Fruit fly (Drosophila melanogaster) whole organism, pupa: ENCODE measurements around the gene t-Grip91.

Experiments
- CG10348 ChIP-seq: fragments of 200-800 bp; sonication (Bioruptor generic); IDR thresholded peaks from 2 replicates; pipeline ENCODE4 v1.3.6; 2022; ENCODE audit warnings: missing biosample characterization, missing genetic modification characterization
- CG12605 ChIP-seq: fragments of 200-800 bp; sonication (Bioruptor generic); IDR thresholded peaks from 2 replicates; pipeline ENCODE4 v1.3.6; 2022; ENCODE audit warnings: missing biosample characterization, missing genetic modification characterization
- CG13204 ChIP-seq: fragments of 200-800 bp; sonication (Bioruptor generic); optimal IDR thresholded peaks from 2 replicates; lab custom pipeline; 2018; ENCODE audit warnings: missing biosample characterization, mild to moderate bottlenecking, missing genetic modification characterization, moderate library complexity
- CG14655 ChIP-seq: fragments of 200-800 bp; sonication (Bioruptor generic); optimal IDR thresholded peaks from 3 replicates; lab custom pipeline; 2017; ENCODE audit warnings: mild to moderate bottlenecking, missing biosample characterization, missing genetic modification reagents, missing genetic modification characterization
- CG15710 ChIP-seq: fragments of 200-800 bp; sonication (Bioruptor generic); optimal IDR thresholded peaks from 2 replicates; lab custom pipeline; 2018; ENCODE audit warnings: missing biosample characterization, mild to moderate bottlenecking, missing genetic modification characterization, moderate library complexity
- CG17806 ChIP-seq: fragments of 200-800 bp; sonication (Bioruptor generic); optimal IDR thresholded peaks from 2 replicates; lab custom pipeline; 2018; ENCODE audit warnings: missing biosample characterization, mild to moderate bottlenecking, missing genetic modification characterization, moderate library complexity
- CG32121 ChIP-seq: fragments of 200-800 bp; sonication (Bioruptor generic); IDR thresholded peaks from 2 replicates; pipeline ENCODE4 v1.3.6; 2022; ENCODE audit warnings: missing biosample characterization, missing genetic modification characterization
- CG34367 ChIP-seq: fragments of 200-800 bp; sonication (Bioruptor generic); optimal IDR thresholded peaks from 2 replicates; lab custom pipeline; 2018; ENCODE audit warnings: missing biosample characterization, mild to moderate bottlenecking, missing genetic modification characterization
- CG4496 ChIP-seq: fragments of 200-800 bp; sonication (Bioruptor generic); IDR thresholded peaks from 3 replicates; pipeline ENCODE4 v1.3.6; 2022; ENCODE audit warnings: missing biosample characterization, missing genetic modification characterization
- CG8159 ChIP-seq: fragments of 200-800 bp; sonication (Bioruptor generic); optimal IDR thresholded peaks from 3 replicates; lab custom pipeline; 2018; ENCODE audit warnings: missing biosample characterization, mild to moderate bottlenecking, missing genetic modification characterization, moderate library complexity
- CG8301 ChIP-seq: fragments of 200-800 bp; sonication (Bioruptor generic); optimal IDR thresholded peaks from 2 replicates; lab custom pipeline; 2018; ENCODE audit warnings: missing biosample characterization, mild to moderate bottlenecking, missing genetic modification characterization
- CG9948 ChIP-seq: fragments of 200-800 bp; sonication (Bioruptor generic); optimal IDR thresholded peaks from 2 replicates; lab custom pipeline; 2018; ENCODE audit warnings: missing biosample characterization, mild to moderate bottlenecking, missing genetic modification characterization, moderate library complexity
- D1 ChIP-seq: fragments of 200-800 bp; sonication (Bioruptor generic); optimal IDR thresholded peaks from 2 replicates; lab custom pipeline; 2018; ENCODE audit warnings: missing biosample characterization, mild to moderate bottlenecking, missing genetic modification characterization, moderate library complexity
- EcR ChIP-seq: fragments of 200-800 bp; sonication (Bioruptor generic); optimal IDR thresholded peaks from 3 replicates; lab custom pipeline; 2019; ENCODE audit warnings: missing biosample characterization, missing genetic modification characterization, mild to moderate bottlenecking, moderate library complexity, missing genetic modification reagents
- Ets98B ChIP-seq: fragments of 200-800 bp; sonication (Bioruptor generic); IDR thresholded peaks from 2 replicates; pipeline ENCODE4 v1.3.6; 2022; ENCODE audit warnings: missing biosample characterization, missing genetic modification characterization
- Pif1A ChIP-seq: fragments of 200-800 bp; sonication (Bioruptor generic); optimal IDR thresholded peaks from 3 replicates; lab custom pipeline; 2016; ENCODE audit warnings: missing biosample characterization, missing genetic modification characterization
- Pif1B ChIP-seq: fragments of 200-800 bp; sonication (Bioruptor generic); optimal IDR thresholded peaks from 3 replicates; lab custom pipeline; 2016; ENCODE audit warnings: missing biosample characterization, missing genetic modification characterization
- Snoo ChIP-seq: fragments of 200-800 bp; sonication (Bioruptor generic); optimal IDR thresholded peaks from 3 replicates; lab custom pipeline; 2017; ENCODE audit warnings: missing biosample characterization, mild to moderate bottlenecking, missing genetic modification characterization, inconsistent platforms
- fd96Ca ChIP-seq: fragments of 200-800 bp; sonication (Bioruptor generic); IDR thresholded peaks from 3 replicates; pipeline ENCODE4 v1.3.6; 2022; ENCODE audit warnings: missing biosample characterization, missing genetic modification characterization
- gl ChIP-seq: fragments of 200-800 bp; sonication (Bioruptor generic); optimal IDR thresholded peaks from 2 replicates; lab custom pipeline; 2018; ENCODE audit warnings: missing biosample characterization, mild to moderate bottlenecking, missing genetic modification characterization
- rn ChIP-seq: fragments of 200-800 bp; sonication (Bioruptor generic); IDR thresholded peaks from 2 replicates; pipeline ENCODE4 v1.3.6; 2022; ENCODE audit warnings: missing biosample characterization, missing genetic modification characterization

t-Grip91 gene

DNA sequence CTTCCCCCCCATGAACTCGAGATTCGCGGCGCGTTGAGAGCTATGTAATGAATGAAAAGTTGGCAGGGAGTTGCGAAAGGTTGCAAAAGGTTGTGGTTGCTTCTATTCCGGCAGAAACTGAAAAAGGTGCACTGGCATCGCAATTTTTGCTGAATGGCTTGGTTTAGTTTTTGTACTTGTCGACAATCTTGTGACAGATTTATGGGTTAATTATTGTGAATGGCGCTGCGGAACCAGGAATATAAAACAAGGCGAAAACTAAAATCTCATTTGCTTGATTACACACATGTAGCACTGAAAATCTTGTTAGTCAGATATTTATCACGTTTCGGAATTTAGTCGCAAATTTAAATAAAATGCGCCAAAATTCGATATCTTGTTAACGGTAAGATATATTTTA lies at the start of gene t-Grip91:
Gene t-Grip91 (plus strand): TSS at position 301 of the 400 bp plus-strand sequence.
- TF ChIP-seq CG9948 (tag; lab: Kevin White, UChicago) (no peak), CG8301 (tag; lab: Kevin White, UChicago) (no peak), CG8159 (tag; lab: Kevin White, UChicago) (no peak), CG13204 (GFP tag; lab: Kevin White, UChicago) (no peak), fd96Ca (GFP tag; lab: Robert Waterston, UW) (no peak), Snoo (tag; lab: Kevin White, UChicago) (no peak), CG14655 (GFP tag; lab: Kevin White, UChicago) (no peak), Ets98B (no peak), CG17806 (no peak), CG10348 (GFP tag; lab: Robert Waterston, UW) (no peak), CG12605 (GFP tag; lab: Robert Waterston, UW) (no peak), CG32121 (GFP tag; lab: Robert Waterston, UW) (no peak), rn (GFP tag; lab: Robert Waterston, UW) (no peak), EcR (GFP tag; lab: Kevin White, UChicago) (no peak), Pif1B (GFP tag; lab: Kevin White, UChicago) (no peak), gl (tag; lab: Kevin White, UChicago) (no peak), CG15710 (tag; lab: Kevin White, UChicago) (no peak), CG34367 (no peak)
- TF ChIP-seq, all 21 proteins: peak for 0

DNA sequence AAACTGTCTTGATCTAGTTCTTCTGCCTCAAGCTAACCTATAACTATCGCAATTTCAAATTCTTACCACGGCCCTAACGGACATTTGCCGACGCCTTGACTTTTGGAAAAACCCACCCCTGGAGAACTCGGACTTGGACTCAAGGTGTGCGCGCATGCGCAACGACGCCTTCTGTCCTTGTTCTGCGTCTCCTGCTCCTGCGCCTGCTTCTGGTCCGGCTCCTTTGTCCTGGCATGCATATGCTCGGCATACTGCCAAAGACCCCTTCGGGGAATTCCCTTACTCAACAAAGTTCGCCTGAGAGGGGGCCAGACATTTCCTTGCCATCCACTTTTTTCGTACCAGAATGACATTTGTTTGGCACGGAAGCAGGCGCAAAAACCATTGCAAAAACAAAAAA lies 48.0 kb upstream of the t-Grip91 start:
- TF ChIP-seq CG10348 (GFP tag; lab: Robert Waterston, UW) (0 out of 2 replicates have a peak, but pooled peaks have one; percentile 14), CG34367 (no peak), CG9948 (tag; lab: Kevin White, UChicago) (no peak), CG14655 (GFP tag; lab: Kevin White, UChicago) (no peak), CG32121 (GFP tag; lab: Robert Waterston, UW) (no peak)

DNA sequence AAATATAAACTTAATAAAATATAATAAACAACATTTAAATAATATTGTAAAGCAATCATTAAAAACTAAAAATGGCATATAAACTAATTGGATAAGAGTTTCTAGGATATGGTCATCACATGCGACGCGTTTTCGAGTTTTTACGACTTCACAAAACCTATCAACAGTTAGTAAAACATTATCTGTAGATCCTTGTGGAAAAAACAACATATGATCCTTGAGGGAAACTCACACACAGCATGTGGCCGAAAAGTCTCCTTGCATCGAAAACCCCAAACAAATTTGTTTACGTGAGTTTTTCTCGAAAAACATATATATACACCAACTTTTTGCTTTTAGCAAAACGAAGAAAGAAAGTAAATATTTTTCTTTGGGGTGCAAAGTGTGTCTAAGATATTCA lies 43.0 kb upstream of the t-Grip91 start:
- TF ChIP-seq CG15710 (tag; lab: Kevin White, UChicago) (no peak), CG14655 (GFP tag; lab: Kevin White, UChicago) (no peak), Snoo (tag; lab: Kevin White, UChicago) (no peak), CG32121 (GFP tag; lab: Robert Waterston, UW) (no peak), CG34367 (no peak), gl (tag; lab: Kevin White, UChicago) (no peak), CG8159 (tag; lab: Kevin White, UChicago) (no peak), CG13204 (GFP tag; lab: Kevin White, UChicago) (no peak), Pif1B (GFP tag; lab: Kevin White, UChicago) (no peak), CG10348 (GFP tag; lab: Robert Waterston, UW) (no peak), CG9948 (tag; lab: Kevin White, UChicago) (no peak), CG17806 (no peak), EcR (GFP tag; lab: Kevin White, UChicago) (no peak), CG4496 (GFP tag; lab: Robert Waterston, UW) (no peak), rn (GFP tag; lab: Robert Waterston, UW) (no peak), CG12605 (GFP tag; lab: Robert Waterston, UW) (no peak), CG8301 (tag; lab: Kevin White, UChicago) (no peak), Ets98B (no peak), Pif1A (GFP tag; lab: Kevin White, UChicago) (no peak), D1 (tag; lab: Kevin White, UChicago) (no peak)

DNA sequence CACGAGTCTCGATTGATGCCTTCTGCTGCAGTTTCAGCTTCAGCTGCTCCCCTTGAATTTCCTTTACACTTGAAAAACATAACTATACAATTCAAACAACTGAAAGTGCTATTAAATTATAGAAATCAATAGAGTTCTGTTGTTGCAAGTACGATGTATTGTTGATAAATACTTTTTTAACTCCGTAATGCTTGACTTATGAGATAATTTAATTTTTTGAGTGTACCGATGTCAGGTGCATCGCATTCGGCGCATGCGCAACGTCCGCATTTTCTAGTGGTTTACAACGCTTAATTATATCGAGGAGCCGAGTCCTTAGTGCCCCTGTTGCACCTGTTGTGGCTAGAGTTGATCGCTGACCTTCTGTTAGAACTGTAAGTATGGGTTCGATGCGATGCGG lies 42.5 kb upstream of the t-Grip91 start:
- TF ChIP-seq CG14655 (GFP tag; lab: Kevin White, UChicago) (no peak), EcR (GFP tag; lab: Kevin White, UChicago) (no peak), CG8159 (tag; lab: Kevin White, UChicago) (no peak)

DNA sequence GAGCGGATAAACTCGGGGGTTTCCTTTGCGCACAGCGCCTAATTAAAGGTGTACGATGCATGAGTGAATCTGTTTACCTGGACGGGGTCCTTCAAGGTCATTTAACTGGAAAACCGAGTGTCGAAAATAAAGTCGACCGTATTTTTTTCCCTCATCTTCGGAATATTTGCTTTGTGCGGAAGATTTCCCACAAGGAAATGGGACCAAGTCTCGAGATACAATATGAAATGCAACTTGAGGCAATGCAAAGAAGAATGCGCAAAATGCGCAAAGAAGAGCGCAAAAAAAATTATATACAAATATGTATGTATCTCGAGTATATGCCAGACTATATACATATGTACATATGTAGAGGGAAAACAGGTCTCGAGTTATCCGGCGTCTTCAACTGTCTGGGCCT lies 40.9 kb upstream of the t-Grip91 start:
- TF ChIP-seq CG9948 (tag; lab: Kevin White, UChicago) (no peak), CG34367 (no peak)
- TF ChIP-seq, all 21 proteins: peak for 0

DNA sequence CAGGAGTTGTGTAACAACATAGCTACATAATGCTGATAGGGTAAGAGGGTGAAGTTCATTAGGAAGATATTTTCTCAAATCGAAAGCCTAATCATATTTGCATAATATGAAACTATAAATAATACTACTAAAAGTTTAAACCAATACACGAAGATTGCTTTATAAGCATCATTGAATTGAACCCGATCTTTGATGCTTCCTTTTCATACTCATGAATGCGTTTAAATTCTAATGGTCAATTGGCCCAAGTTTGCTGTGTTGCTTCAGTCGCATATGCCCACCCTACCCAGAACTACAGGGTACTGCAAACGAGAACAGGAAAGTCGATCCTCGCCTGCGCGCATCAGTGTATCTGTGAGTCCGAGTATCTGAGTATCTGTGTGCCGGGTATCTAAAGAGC lies 40.3 kb upstream of the t-Grip91 start:
- peak; percentile 84 for TF ChIP-seq CG9948 (tag; lab: Kevin White, UChicago)
- TF ChIP-seq rn (GFP tag; lab: Robert Waterston, UW) = no peak
- TF ChIP-seq CG12605 (GFP tag; lab: Robert Waterston, UW) = no peak
- TF ChIP-seq CG15710 (tag; lab: Kevin White, UChicago) = peak; percentile 95
- TF ChIP-seq CG17806 = no peak
- TF ChIP-seq Pif1B (GFP tag; lab: Kevin White, UChicago) = peak; percentile 25
- no peak for TF ChIP-seq D1 (tag; lab: Kevin White, UChicago)
- TF ChIP-seq CG32121 (GFP tag; lab: Robert Waterston, UW) = no peak
- TF ChIP-seq CG34367 = peak; percentile 94
- peak; percentile 45 for TF ChIP-seq CG8159 (tag; lab: Kevin White, UChicago)
- TF ChIP-seq CG13204 (GFP tag; lab: Kevin White, UChicago) = peak; percentile 72
- no peak for TF ChIP-seq EcR (GFP tag; lab: Kevin White, UChicago)
- no peak for TF ChIP-seq CG10348 (GFP tag; lab: Robert Waterston, UW)
- peak; percentile 94 for TF ChIP-seq Snoo (tag; lab: Kevin White, UChicago)
- TF ChIP-seq CG4496 (GFP tag; lab: Robert Waterston, UW) = peak; percentile 49; the same call in 1 of the 3 replicates
- TF ChIP-seq fd96Ca (GFP tag; lab: Robert Waterston, UW) = no peak
- peak; percentile 46 for TF ChIP-seq CG14655 (GFP tag; lab: Kevin White, UChicago)
- no peak for TF ChIP-seq Ets98B
- TF ChIP-seq Pif1A (GFP tag; lab: Kevin White, UChicago) = peak; percentile 78
- TF ChIP-seq gl (tag; lab: Kevin White, UChicago) = no peak
